Fruit fly (Drosophila melanogaster): ENCODE measurements at regions not wholly inside any gene's neighbourhood (a gene's known extent, or its start where the extent isn't known, plus 50 kb on each side); places are given as distances from the start of the nearest gene placed in this dataset.
A peak's percentile ranks its signal among the peaks of the same experiment; 100 is the strongest.

DNA sequence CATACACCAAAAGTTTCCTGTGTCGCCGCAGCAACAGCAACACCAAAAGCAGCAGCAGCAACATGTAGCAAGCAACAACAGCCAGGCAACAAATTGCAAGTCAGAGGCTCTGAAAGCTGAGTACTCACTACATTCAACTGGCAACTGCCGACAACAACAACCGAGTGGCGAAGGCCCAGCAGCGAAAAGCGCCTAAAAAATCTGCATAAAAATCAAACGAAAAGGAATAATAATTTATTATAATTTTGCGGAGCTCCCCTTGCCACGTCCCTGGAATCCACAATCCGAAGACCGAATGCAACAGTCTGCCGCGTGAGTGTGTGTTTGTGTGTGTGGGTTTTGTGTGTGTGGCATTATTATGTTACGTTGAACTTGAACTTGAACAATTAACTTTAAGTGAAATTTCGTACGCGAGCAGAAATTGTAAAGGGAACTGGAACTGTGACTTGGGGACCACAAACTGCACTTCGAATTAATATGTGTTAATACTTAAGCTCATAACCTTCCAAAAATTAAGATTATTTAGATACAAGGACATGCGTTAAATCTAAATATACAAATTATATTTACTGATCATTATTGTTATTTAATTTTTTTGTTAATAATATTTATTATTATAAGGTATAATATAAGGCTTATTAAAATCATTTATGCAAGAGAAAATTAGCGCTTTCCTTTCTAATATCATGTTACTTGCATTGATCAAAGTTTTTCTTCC, 61.5 kb downstream of the Prat2 start (continued):
- TF ChIP-seq E2f1 (GFP tag; IDR thresholded peaks at IDR 0.05) (peak; percentile 73), lola (GFP tag; optimal IDR thresholded peaks at IDR 0.05) (peak in 1 of 3 experiments; percentile 68), Nf-YB (GFP tag; optimal IDR thresholded peaks at IDR 0.05) (peak; percentile 68), CG3281 (GFP tag; optimal IDR thresholded peaks at IDR 0.05) (peak; percentile 36), CG13123 (GFP tag; optimal IDR thresholded peaks at IDR 0.05) (peak; percentile 57), CG14710 (tag; optimal IDR thresholded peaks at IDR 0.05) (peak; percentile 65), ap (GFP tag; IDR thresholded peaks at IDR 0.05) (peak; percentile 50), CG4328 (GFP tag; optimal IDR thresholded peaks at IDR 0.05) (peak; percentile 20), CG43689 (GFP tag; IDR thresholded peaks at IDR 0.05) (0 out of 2 replicates have a peak, but pooled peaks have one; percentile 42), CG4617 (GFP tag; optimal IDR thresholded peaks at IDR 0.05; ENCODE audit: borderline replicate concordance) (no peak), CG1602 (GFP tag; optimal IDR thresholded peaks at IDR 0.05) (peak; percentile 49), Tbp (GFP tag; optimal IDR thresholded peaks at IDR 0.05) (no peak), gem (tag; optimal IDR thresholded peaks at IDR 0.05) (peak; percentile 89), mam (GFP tag; optimal IDR thresholded peaks at IDR 0.05) (peak; percentile 15), CG7372 (GFP tag; IDR thresholded peaks at IDR 0.05) (peak; percentile 45; the same call in 1 of the 2 replicates), CG17328 (GFP tag; IDR thresholded peaks at IDR 0.05) (peak; percentile 56), tna (GFP tag; IDR thresholded peaks at IDR 0.05; ENCODE audit: partially characterized antibody) (no peak), z (GFP tag; IDR thresholded peaks at IDR 0.05) (no peak), CG11695 (GFP tag; IDR thresholded peaks at IDR 0.05) (peak; percentile 64; the same call in 2 of the 3 replicates), gsb-n (tag; optimal IDR thresholded peaks at IDR 0.05) (peak; percentile 43), run (tag; optimal IDR thresholded peaks at IDR 0.05) (peak; percentile 43), CG12942 (GFP tag; optimal IDR thresholded peaks at IDR 0.05) (peak; percentile 59), CG8281 (tag; optimal IDR thresholded peaks at IDR 0.05) (peak; percentile 55), CG1233 (GFP tag; optimal IDR thresholded peaks at IDR 0.05) (peak; percentile 70), H2.0 (GFP tag; IDR thresholded peaks at IDR 0.05) (peak; percentile 66), CG15514 (GFP tag; optimal IDR thresholded peaks at IDR 0.05) (peak; percentile 28), Xbp1 (GFP tag; optimal IDR thresholded peaks at IDR 0.05) (peak; percentile 65), ttk (GFP tag; IDR thresholded peaks at IDR 0.05) (peak; percentile 76), seq (GFP tag; IDR thresholded peaks at IDR 0.05) (0 out of 2 replicates have a peak, but pooled peaks have one; percentile 9), B-H1 (GFP tag; IDR thresholded peaks at IDR 0.05) (peak; percentile 29; the same call in 2 of the 3 replicates), Oli (tag; optimal IDR thresholded peaks at IDR 0.05) (peak; percentile 89), CG8765 (GFP tag; IDR thresholded peaks at IDR 0.05) (no peak), CG11723 (GFP tag; optimal IDR thresholded peaks at IDR 0.05) (peak; percentile 37), CG2889 (GFP tag; IDR thresholded peaks at IDR 0.05) (0 out of 3 replicates have a peak, but pooled peaks have one; percentile 23), CG30431 (GFP tag; optimal IDR thresholded peaks at IDR 0.05) (peak; percentile 16), sim (GFP tag; IDR thresholded peaks at IDR 0.05) (no peak), CG4282 (GFP tag; optimal IDR thresholded peaks at IDR 0.05) (no peak), CG2202 (tag; optimal IDR thresholded peaks at IDR 0.05) (no peak), CG30020 (tag; optimal IDR thresholded peaks at IDR 0.05) (peak; percentile 41), odd (GFP tag; optimal IDR thresholded peaks at IDR 0.05) (peak; percentile 42), cato (GFP tag; optimal IDR thresholded peaks at IDR 0.05; ENCODE audit: borderline replicate concordance) (peak; percentile 53), GATAe (GFP tag; conservative IDR thresholded peaks at IDR 0.05) (no peak), lov (optimal IDR thresholded peaks at IDR 0.05) (no peak), lov (GFP tag; IDR thresholded peaks at IDR 0.05) (no peak), her (GFP tag; optimal IDR thresholded peaks at IDR 0.05) (no peak), onecut (GFP tag; IDR thresholded peaks at IDR 0.05) (peak; percentile 56), Opbp (GFP tag; IDR thresholded peaks at IDR 0.05; ENCODE audit: partially characterized antibody) (no peak), stc (GFP tag; IDR thresholded peaks at IDR 0.05) (peak; percentile 81), gfzf (GFP tag; optimal IDR thresholded peaks at IDR 0.05) (no peak), Ptx1 (GFP tag; IDR thresholded peaks at IDR 0.05) (peak; percentile 63)

Data from whole organism, embryonic.